Fruit fly (Drosophila melanogaster) whole organism, embryonic: Measurements from ENCODE around the gene vvl.

Experiments used
- Abd-B ChIP-seq: fragments of 200-800 bp; sonication (Bioruptor generic); optimal IDR thresholded peaks from 2 replicates; lab custom pipeline; 2018; ENCODE audit warnings: missing biosample characterization, mild to moderate bottlenecking, missing genetic modification characterization, moderate library complexity
- Bteb2 ChIP-seq: fragments of 200-800 bp; sonication (Bioruptor generic); optimal IDR thresholded peaks from 2 replicates; lab custom pipeline; 2016; ENCODE audit warnings: missing biosample characterization, missing genetic modification characterization
- CG1233 ChIP-seq: fragments of 200-800 bp; sonication (Bioruptor generic); optimal IDR thresholded peaks from 4 replicates; lab custom pipeline; 2018; ENCODE audit warnings: missing biosample characterization, mild to moderate bottlenecking, missing genetic modification characterization
- CG12744 ChIP-seq: fragments of 200-800 bp; sonication (Bioruptor generic); optimal IDR thresholded peaks from 2 replicates; lab custom pipeline; 2016; ENCODE audit warnings: missing biosample characterization, missing genetic modification characterization
- CG15011 ChIP-seq: fragments of 200-800 bp; sonication (Bioruptor generic); optimal IDR thresholded peaks from 3 replicates; lab custom pipeline; 2018; ENCODE audit warnings: missing biosample characterization, mild to moderate bottlenecking, missing genetic modification characterization
- CG16815 ChIP-seq: fragments of 200-800 bp; sonication (Bioruptor generic); optimal IDR thresholded peaks from 3 replicates; lab custom pipeline; 2017; ENCODE audit warnings: missing biosample characterization, mild to moderate bottlenecking, missing genetic modification characterization
- CG18619 ChIP-seq: fragments of 200-800 bp; sonication (Bioruptor generic); optimal IDR thresholded peaks from 3 replicates; lab custom pipeline; 2017; ENCODE audit warnings: missing biosample characterization, mild to moderate bottlenecking, missing genetic modification characterization
- CG2712 ChIP-seq: fragments of 200-800 bp; optimal IDR thresholded peaks from 3 replicates; lab custom pipeline; 2019; ENCODE audit warnings: missing biosample characterization, mild to moderate bottlenecking, missing genetic modification characterization, moderate library complexity
- CG31224 ChIP-seq: fragments of 200-800 bp; sonication (Bioruptor generic); IDR thresholded peaks from 2 replicates; pipeline ENCODE4 v1.3.6; 2022; ENCODE audit warnings: missing biosample characterization, missing genetic modification characterization
- CG34422 ChIP-seq: fragments of 200-800 bp; sonication (Bioruptor generic); IDR thresholded peaks from 3 replicates; pipeline ENCODE4 v1.3.6; 2022; ENCODE audit warnings: missing biosample characterization, missing genetic modification characterization
- CG3847 ChIP-seq: fragments of 200-800 bp; sonication (Bioruptor generic); IDR thresholded peaks from 2 replicates; pipeline ENCODE4 v1.3.6; 2022; ENCODE audit warnings: missing biosample characterization, missing genetic modification characterization
- CG42726 ChIP-seq: fragments of 200-800 bp; sonication (Bioruptor generic); IDR thresholded peaks from 2 replicates; pipeline ENCODE4 v1.3.6; 2022; ENCODE audit warnings: missing biosample characterization, missing genetic modification characterization; ENCODE audit not compliant: partially characterized antibody
- CG4404 ChIP-seq: fragments of 200-800 bp; sonication (Bioruptor generic); IDR thresholded peaks from 2 replicates; pipeline ENCODE4 v1.3.6; 2022; ENCODE audit warnings: missing biosample characterization, missing genetic modification characterization
- CG6272 ChIP-seq: fragments of 200-800 bp; sonication (Bioruptor generic); IDR thresholded peaks from 2 replicates; pipeline ENCODE4 v1.3.6; 2022; ENCODE audit warnings: missing biosample characterization, missing genetic modification characterization
- CG6683 ChIP-seq: fragments of 200-800 bp; sonication (Bioruptor generic); optimal IDR thresholded peaks from 2 replicates; lab custom pipeline; 2017; ENCODE audit warnings: missing biosample characterization, mild to moderate bottlenecking, missing genetic modification characterization, missing genetic modification reagents
- CG7372 ChIP-seq: fragments of 200-800 bp; sonication (Bioruptor generic); IDR thresholded peaks from 2 replicates; pipeline ENCODE4 v1.3.6; 2022; ENCODE audit warnings: missing biosample characterization, missing genetic modification characterization
- CG7745 ChIP-seq: fragments of 200-800 bp; sonication (Bioruptor generic); optimal IDR thresholded peaks from 2 replicates; lab custom pipeline; 2018; ENCODE audit warnings: missing biosample characterization, mild to moderate bottlenecking, missing genetic modification characterization, moderate library complexity
- CG8359 ChIP-seq: fragments of 200-800 bp; sonication (Bioruptor generic); optimal IDR thresholded peaks from 2 replicates; lab custom pipeline; 2017; ENCODE audit warnings: missing biosample characterization, mild to moderate bottlenecking, missing genetic modification characterization, borderline replicate concordance
- CG9797 ChIP-seq: fragments of 200-800 bp; sonication (Bioruptor generic); optimal IDR thresholded peaks from 3 replicates; lab custom pipeline; 2018; ENCODE audit warnings: missing biosample characterization, mild to moderate bottlenecking, missing genetic modification characterization
- D19B ChIP-seq: fragments of 200-800 bp; sonication (Bioruptor generic); optimal IDR thresholded peaks from 2 replicates; lab custom pipeline; 2017; ENCODE audit warnings: missing biosample characterization, mild to moderate bottlenecking, missing genetic modification characterization
- Dll ChIP-seq: fragments of 200-800 bp; sonication (Bioruptor generic); IDR thresholded peaks from 4 replicates; pipeline ENCODE4 v1.3.6; 2022; ENCODE audit warnings: missing biosample characterization, missing genetic modification characterization; ENCODE audit not compliant: partially characterized antibody
- Drgx ChIP-seq: fragments of 200-800 bp; sonication (Bioruptor generic); IDR thresholded peaks from 2 replicates; pipeline ENCODE4 v1.3.6; 2022; ENCODE audit warnings: missing biosample characterization, missing genetic modification characterization
- MTF-1 ChIP-seq: fragments of 200-800 bp; sonication (Bioruptor generic); optimal IDR thresholded peaks from 2 replicates; lab custom pipeline; 2018; ENCODE audit warnings: missing biosample characterization, mild to moderate bottlenecking, missing genetic modification characterization, borderline replicate concordance
- NC2β ChIP-seq: fragments of 200-800 bp; sonication (Bioruptor generic); optimal IDR thresholded peaks from 2 replicates; lab custom pipeline; 2016; ENCODE audit warnings: missing biosample characterization, missing genetic modification characterization
- Neu2 ChIP-seq: fragments of 200-800 bp; sonication (Bioruptor generic); optimal IDR thresholded peaks from 3 replicates; lab custom pipeline; 2016; ENCODE audit warnings: missing biosample characterization, missing genetic modification characterization, borderline replicate concordance
- Tbp ChIP-seq: fragments of >200 bp; optimal IDR thresholded peaks from 2 replicates; lab custom pipeline; 2018; ENCODE audit warnings: missing biosample characterization, missing genetic modification characterization
- YL-1 ChIP-seq: fragments of 200-800 bp; sonication (Bioruptor generic); optimal IDR thresholded peaks from 3 replicates; lab custom pipeline; 2017; ENCODE audit warnings: missing biosample characterization, mild to moderate bottlenecking, missing genetic modification characterization
- cwo ChIP-seq: fragments of 200-800 bp; sonication (Bioruptor generic); optimal IDR thresholded peaks from 3 replicates; lab custom pipeline; 2017; ENCODE audit warnings: missing biosample characterization, missing genetic modification characterization, mild to moderate bottlenecking, moderate library complexity, missing genetic modification reagents
- dmrt99B ChIP-seq: fragments of 200-800 bp; sonication (Bioruptor generic); optimal IDR thresholded peaks from 2 replicates; lab custom pipeline; 2018; ENCODE audit warnings: missing biosample characterization, mild to moderate bottlenecking, missing genetic modification characterization, moderate library complexity
- fd102C ChIP-seq: fragments of 200-800 bp; sonication (Bioruptor generic); optimal IDR thresholded peaks from 2 replicates; lab custom pipeline; 2018; ENCODE audit warnings: missing biosample characterization, mild to moderate bottlenecking, missing genetic modification characterization, moderate library complexity
- gce ChIP-seq: fragments of 200-800 bp; sonication (Bioruptor generic); IDR thresholded peaks from 3 replicates; pipeline ENCODE4 v1.3.6; 2022; ENCODE audit warnings: missing biosample characterization, missing genetic modification characterization
- gfzf ChIP-seq: fragments of 200-800 bp; sonication (Bioruptor generic); optimal IDR thresholded peaks from 2 replicates; lab custom pipeline; 2016; ENCODE audit warnings: missing biosample characterization, mild to moderate bottlenecking, missing genetic modification characterization, moderate library complexity
- hbn ChIP-seq: fragments of 200-800 bp; sonication (Bioruptor generic); IDR thresholded peaks from 2 replicates; pipeline ENCODE4 v1.3.6; 2022; ENCODE audit warnings: missing biosample characterization, missing genetic modification characterization; ENCODE audit not compliant: partially characterized antibody
- her ChIP-seq: fragments of 200-800 bp; sonication (Bioruptor generic); optimal IDR thresholded peaks from 2 replicates; lab custom pipeline; 2016; ENCODE audit warnings: missing biosample characterization, missing genetic modification characterization
- inv ChIP-seq: fragments of 200-800 bp; sonication (Bioruptor generic); IDR thresholded peaks from 2 replicates; pipeline ENCODE4 v1.3.6; 2022; ENCODE audit warnings: missing biosample characterization, missing genetic modification characterization; ENCODE audit not compliant: partially characterized antibody
- jigr1 ChIP-seq: fragments of 200-800 bp; sonication (Bioruptor generic); IDR thresholded peaks from 3 replicates; pipeline ENCODE4 v1.3.6; 2022; ENCODE audit warnings: missing biosample characterization, missing genetic modification characterization
- nom ChIP-seq: fragments of 200-800 bp; sonication (Bioruptor generic); optimal IDR thresholded peaks from 2 replicates; lab custom pipeline; 2017; ENCODE audit warnings: missing biosample characterization, missing genetic modification characterization, mild to moderate bottlenecking, moderate library complexity, missing genetic modification reagents
- p53 ChIP-seq: fragments of 200-800 bp; sonication (Bioruptor generic); optimal IDR thresholded peaks from 2 replicates; lab custom pipeline; 2016; ENCODE audit warnings: missing biosample characterization, missing genetic modification characterization
- peb ChIP-seq: fragments of 200-800 bp; sonication (Bioruptor generic); IDR thresholded peaks from 2 replicates; pipeline ENCODE4 v1.3.6; 2022; ENCODE audit warnings: missing biosample characterization, missing genetic modification characterization
- pros ChIP-seq: fragments of 200-800 bp; sonication (Bioruptor generic); optimal IDR thresholded peaks from 3 replicates; lab custom pipeline; 2019; ENCODE audit warnings: missing biosample characterization, mild to moderate bottlenecking, missing genetic modification characterization, moderate library complexity
- schlank ChIP-seq: fragments of 200-800 bp; sonication (Bioruptor generic); optimal IDR thresholded peaks from 2 replicates; lab custom pipeline; 2018; ENCODE audit warnings: missing biosample characterization, mild to moderate bottlenecking, missing genetic modification characterization
- sens-2 ChIP-seq: fragments of 200-800 bp; sonication (Bioruptor generic); IDR thresholded peaks from 2 replicates; pipeline ENCODE4 v1.3.6; 2022; ENCODE audit warnings: missing biosample characterization, missing genetic modification characterization
- shn ChIP-seq: fragments of 200-800 bp; sonication (Bioruptor generic); optimal IDR thresholded peaks from 3 replicates; lab custom pipeline; 2016; ENCODE audit warnings: missing biosample characterization, missing genetic modification characterization
- slp2 ChIP-seq: fragments of 200-800 bp; sonication (Bioruptor generic); optimal IDR thresholded peaks from 2 replicates; lab custom pipeline; 2016; ENCODE audit warnings: missing biosample characterization, missing genetic modification characterization
- tap ChIP-seq: fragments of 200-800 bp; optimal IDR thresholded peaks from 3 replicates; lab custom pipeline; 2019; ENCODE audit warnings: missing biosample characterization, mild to moderate bottlenecking, missing genetic modification characterization, moderate library complexity
- tll ChIP-seq, 2 experiments: fragments of 200-800 bp in 1 of 2; fragments of >200 bp in 1 of 2; sonication (Bioruptor generic) in 1 of 2; optimal IDR thresholded peaks; 2 replicates each; lab custom pipeline; 2017 to 2019; ENCODE audit warnings: missing biosample characterization in 2 of 2, missing genetic modification characterization in 2 of 2, mild to moderate bottlenecking in 1 of 2, moderate library complexity in 1 of 2
- tna ChIP-seq: fragments of 200-800 bp; sonication (Bioruptor generic); IDR thresholded peaks from 2 replicates; pipeline ENCODE4 v1.3.6; 2022; ENCODE audit warnings: missing biosample characterization, missing genetic modification characterization; ENCODE audit not compliant: partially characterized antibody
- ttk ChIP-seq: fragments of 200-800 bp; sonication (Bioruptor generic); IDR thresholded peaks from 2 replicates; pipeline ENCODE4 v2.1.2; 2022; ENCODE audit warnings: missing biosample characterization, missing genetic modification characterization
- tup ChIP-seq: fragments of 200-800 bp; sonication (Bioruptor generic); optimal IDR thresholded peaks from 2 replicates; lab custom pipeline; 2016; ENCODE audit warnings: missing biosample characterization, mild to moderate bottlenecking, missing genetic modification characterization, moderate library complexity

Gene vvl

DNA sequence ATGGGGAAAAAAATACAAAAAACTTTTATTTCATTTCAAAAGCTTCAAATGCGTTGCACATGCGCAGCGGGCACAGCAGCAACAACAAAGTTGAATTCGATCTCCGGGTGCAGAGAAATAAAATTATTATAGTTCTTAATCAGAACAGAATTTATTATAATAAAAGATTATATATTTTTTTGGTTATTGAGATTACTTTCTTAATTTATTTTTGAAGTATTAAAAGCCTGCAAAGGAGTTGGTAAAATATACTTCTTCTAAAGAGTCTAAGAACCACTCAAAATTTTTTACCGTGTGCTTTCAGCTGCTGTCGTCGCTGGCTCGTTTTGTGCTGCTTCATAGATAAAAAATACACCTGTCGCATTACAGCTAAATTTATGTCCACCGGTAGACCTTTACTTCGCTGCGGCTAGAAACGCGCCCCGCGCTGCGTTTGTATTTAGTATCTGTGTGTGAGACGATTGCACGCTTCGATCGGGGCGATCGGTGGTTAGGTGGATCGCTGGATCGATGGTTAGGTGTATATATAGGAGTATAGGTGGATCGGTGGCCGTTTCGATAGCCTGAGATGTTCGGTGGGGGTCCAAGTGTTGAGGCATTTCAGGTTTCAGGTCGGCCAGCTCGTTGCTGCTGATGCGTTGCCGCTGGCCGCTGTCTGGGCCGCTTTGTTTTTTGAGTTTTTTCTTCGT, 34.0 kb downstream of the vvl start (continued):
- TF ChIP-seq hbn (GFP tag; lab: Robert Waterston, UW), result no peak
- no peak for TF ChIP-seq Bteb2 (GFP tag; lab: Kevin White, UChicago)
- no peak for TF ChIP-seq NC2β
- peak; percentile 56 for TF ChIP-seq cwo (GFP tag; lab: Kevin White, UChicago)
- peak; percentile 64 for TF ChIP-seq CG7745 (tag; lab: Kevin White, UChicago)
- TF ChIP-seq Dll (GFP tag; lab: Robert Waterston, UW), result no peak
- TF ChIP-seq CG12744 (GFP tag; lab: Kevin White, UChicago), result no peak
- no peak for TF ChIP-seq D19B
- no peak for TF ChIP-seq schlank (tag; lab: Kevin White, UChicago)
- no peak for TF ChIP-seq her (GFP tag; lab: Kevin White, UChicago)
- no peak for TF ChIP-seq CG42726 (GFP tag; lab: Robert Waterston, UW)
- peak; percentile 86 for TF ChIP-seq Drgx (GFP tag; lab: Robert Waterston, UW)
- no peak for TF ChIP-seq p53 (GFP tag; lab: Kevin White, UChicago)
- TF ChIP-seq YL-1, result peak; percentile 5
- TF ChIP-seq tll (GFP tag; optimal IDR thresholded peaks at IDR 0.05; lab: Kevin White, UChicago), result no peak
- no peak for TF ChIP-seq slp2 (GFP tag; lab: Kevin White, UChicago)
- TF ChIP-seq gfzf (GFP tag; lab: Kevin White, UChicago), result no peak
- peak; percentile 25 for TF ChIP-seq tup (GFP tag; lab: Kevin White, UChicago)
- peak; percentile 53 for TF ChIP-seq CG18619 (GFP tag; lab: Kevin White, UChicago)
- no peak for TF ChIP-seq tna (GFP tag; lab: Robert Waterston, UW)
- no peak for TF ChIP-seq CG6683 (GFP tag; lab: Kevin White, UChicago)
- TF ChIP-seq inv, result no peak
- peak; percentile 71 for TF ChIP-seq sens-2 (GFP tag; lab: Robert Waterston, UW)
- TF ChIP-seq Abd-B (GFP tag; lab: Kevin White, UChicago), result peak; percentile 76
- peak; percentile 71; the same call in 2 of the 3 replicates for TF ChIP-seq jigr1 (GFP tag; lab: Robert Waterston, UW)
- TF ChIP-seq CG15011, result peak; percentile 53
- peak; percentile 32 for TF ChIP-seq fd102C (GFP tag; lab: Kevin White, UChicago)
- TF ChIP-seq CG6272 (GFP tag; lab: Robert Waterston, UW), result peak; percentile 86
- peak; percentile 75 for TF ChIP-seq CG3847 (GFP tag; lab: Robert Waterston, UW)
- peak; percentile 11 for TF ChIP-seq MTF-1 (GFP tag; lab: Kevin White, UChicago)
- TF ChIP-seq CG2712 (tag; lab: Kevin White, UChicago), result peak; percentile 92
- peak; percentile 85 for TF ChIP-seq CG7372 (GFP tag; lab: Robert Waterston, UW)
- TF ChIP-seq Tbp (GFP tag; lab: Kevin White, UChicago), result no peak
- peak; percentile 81 for TF ChIP-seq ttk (GFP tag; lab: Robert Waterston, UW)
- TF ChIP-seq gce (GFP tag; lab: Robert Waterston, UW), result peak; percentile 85
- TF ChIP-seq CG9797 (GFP tag; lab: Kevin White, UChicago), result peak; percentile 5
- TF ChIP-seq shn (GFP tag; lab: Kevin White, UChicago), result no peak
- TF ChIP-seq CG31224 (GFP tag; lab: Robert Waterston, UW), result peak; percentile 76
- peak; percentile 71 for TF ChIP-seq pros
- TF ChIP-seq CG8359, result peak; percentile 58
- peak; percentile 84 for TF ChIP-seq CG4404 (GFP tag; lab: Robert Waterston, UW)
- TF ChIP-seq peb, result peak; percentile 86
- TF ChIP-seq Neu2 (GFP tag; lab: Kevin White, UChicago), result no peak
- peak; percentile 62 for TF ChIP-seq CG1233 (GFP tag; lab: Kevin White, UChicago)
- peak; percentile 71 for TF ChIP-seq tap (tag; lab: Kevin White, UChicago)
- peak; percentile 61 for TF ChIP-seq CG16815
- TF ChIP-seq dmrt99B, result peak; percentile 82
- peak; percentile 92 for TF ChIP-seq CG34422 (GFP tag; lab: Robert Waterston, UW)
- TF ChIP-seq nom (GFP tag; lab: Kevin White, UChicago), result peak; percentile 27
